Worm (Caenorhabditis elegans): ENCODE results near the gene R10E4.9.

DNA sequence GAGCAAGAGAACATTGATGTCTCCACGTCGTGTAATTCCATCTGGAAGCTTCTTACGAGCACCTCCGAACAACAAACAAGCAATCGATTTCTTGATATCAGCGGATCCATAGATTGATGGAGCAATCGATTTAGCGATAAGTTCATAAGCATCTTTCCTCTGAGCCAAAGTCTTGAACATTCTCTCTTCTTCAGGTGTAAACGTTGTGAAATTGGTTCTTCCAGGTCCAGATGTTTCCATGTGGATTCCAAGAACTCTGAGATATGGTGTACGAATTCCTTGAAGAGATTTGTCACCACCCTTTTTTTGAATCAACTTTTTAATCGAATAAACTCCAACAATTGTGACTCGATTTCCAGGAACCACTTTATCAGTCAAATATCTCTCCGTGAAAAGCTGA lies 12.2 kb downstream of the R10E4.9 start:
- TF ChIP-seq snpc-4 (tag; optimal IDR thresholded peaks at IDR 0.05) (no peak), nhr-76 (tag; optimal IDR thresholded peaks at IDR 0.05) (no peak), blmp-1 (tag; optimal IDR thresholded peaks at IDR 0.05) (no peak), lin-32 (GFP tag; optimal IDR thresholded peaks at IDR 0.05) (no peak), nhr-12 (tag; optimal IDR thresholded peaks at IDR 0.05) (no peak), unc-120 (tag; optimal IDR thresholded peaks at IDR 0.05; ENCODE audit: poor library complexity, severe bottlenecking) (no peak), ztf-11 (tag; optimal IDR thresholded peaks at IDR 0.05) (no peak), pha-4 (tag; optimal IDR thresholded peaks at IDR 0.05) (no peak), sptf-1 (tag; optimal IDR thresholded peaks at IDR 0.05) (no peak), nhr-237 (tag; optimal IDR thresholded peaks at IDR 0.05) (no peak)

Data from whole organism, mixed stage, embryonic.